Worm (Caenorhabditis elegans) whole organism, young adult: ENCODE data around the gene msp-78.

Experiments used
- C17E4.6 ChIP-seq: fragments of 200-800 bp; sonication (Bioruptor generic); IDR thresholded peaks from 2 replicates; pipeline ENCODE4 v1.3.6; 2022; ENCODE audit warnings: missing genetic modification reagents, missing genetic modification characterization, missing compliant biosample characterization
- D2030.7 ChIP-seq: fragments of 200-800 bp; sonication (Bioruptor generic); IDR thresholded peaks from 2 replicates; pipeline ENCODE4 v1.3.6; 2022; ENCODE audit warnings: missing genetic modification reagents, missing genetic modification characterization, missing compliant biosample characterization
- F57A8.1 ChIP-seq: fragments of 200-800 bp; sonication (Bioruptor generic); optimal IDR thresholded peaks from 2 replicates; lab custom pipeline; 2018; ENCODE audit warnings: mild to moderate bottlenecking, missing genetic modification characterization, moderate library complexity, missing compliant biosample characterization
- F57C9.4 ChIP-seq: sonication (generic microtip); optimal IDR thresholded peaks from 2 replicates; lab custom pipeline; 2017; ENCODE audit warnings: mild to moderate bottlenecking, missing genetic modification characterization, missing compliant biosample characterization
- K11D2.4 ChIP-seq: fragments of 200-800 bp; sonication (Bioruptor generic); IDR thresholded peaks from 2 replicates; pipeline ENCODE4 v1.3.6; 2022; ENCODE audit warnings: missing genetic modification reagents, missing genetic modification characterization, missing compliant biosample characterization
- Y53F4B.3 ChIP-seq: fragments of 200-800 bp; sonication (Bioruptor generic); IDR thresholded peaks from 2 replicates; pipeline ENCODE4 v1.3.6; 2022; ENCODE audit warnings: missing genetic modification reagents, missing genetic modification characterization, missing compliant biosample characterization
- Y53G8AR.9 ChIP-seq: fragments of 200-800 bp; sonication (Bioruptor generic); conservative IDR thresholded peaks from 2 replicates; pipeline ENCODE4 v1.3.6; 2022; ENCODE audit warnings: missing genetic modification reagents, missing genetic modification characterization, missing compliant biosample characterization
- attf-5 ChIP-seq: fragments of 200-800 bp; sonication (Bioruptor generic); optimal IDR thresholded peaks from 2 replicates; lab custom pipeline; 2018; ENCODE audit warnings: mild to moderate bottlenecking, missing genetic modification characterization, missing compliant biosample characterization
- bed-1 ChIP-seq: fragments of 200-800 bp; sonication (Bioruptor generic); IDR thresholded peaks from 2 replicates; pipeline ENCODE4 v1.3.6; 2022; ENCODE audit warnings: missing genetic modification reagents, missing genetic modification characterization, missing compliant biosample characterization
- ceh-40 ChIP-seq: fragments of 200-800 bp; sonication (Bioruptor generic); IDR thresholded peaks from 2 replicates; pipeline ENCODE4 v1.3.6; 2022; ENCODE audit warnings: missing genetic modification characterization, missing compliant biosample characterization
- dpl-1 ChIP-seq: fragments of 150-350 bp; optimal IDR thresholded peaks from 2 replicates; lab custom pipeline; 2014; ENCODE audit warnings: missing biosample characterization, missing genetic modification reagents, missing genetic modification characterization
- efl-1 ChIP-seq: fragments of 150-350 bp; optimal IDR thresholded peaks from 2 replicates; lab custom pipeline; 2014; ENCODE audit warnings: missing biosample characterization, missing genetic modification reagents, missing genetic modification characterization
- egl-44 ChIP-seq: fragments of 200-800 bp; sonication (Bioruptor generic); IDR thresholded peaks from 2 replicates; pipeline ENCODE4 v1.3.6; 2022; ENCODE audit warnings: missing genetic modification reagents, missing genetic modification characterization, missing compliant biosample characterization
- ets-4 ChIP-seq: fragments of 200-800 bp; sonication (Bioruptor generic); optimal IDR thresholded peaks from 2 replicates; lab custom pipeline; 2018; ENCODE audit warnings: mild to moderate bottlenecking, missing genetic modification characterization, missing compliant biosample characterization
- hmg-20 ChIP-seq: fragments of 200-800 bp; sonication (Bioruptor generic); IDR thresholded peaks from 2 replicates; pipeline ENCODE4 v1.3.6; 2022; ENCODE audit warnings: missing genetic modification reagents, missing genetic modification characterization, missing compliant biosample characterization
- lag-1 ChIP-seq: fragments of 200-800 bp; sonication (Bioruptor generic); IDR thresholded peaks from 2 replicates; pipeline ENCODE4 v1.3.6; 2022; ENCODE audit warnings: missing genetic modification reagents, missing genetic modification characterization, missing compliant biosample characterization
- lin-35 ChIP-seq, 3 experiments: fragments of 150-350 bp in 2 of 3; sonication (generic microtip) in 1 of 3; optimal IDR thresholded peaks; 2 replicates each; lab custom pipeline; 2014 to 2018; ENCODE audit warnings: missing biosample characterization in 3 of 3, missing genetic modification characterization in 3 of 3, missing genetic modification reagents in 3 of 3
- madf-10 ChIP-seq: sonication (generic microtip); optimal IDR thresholded peaks from 2 replicates; lab custom pipeline; 2016; ENCODE audit warnings: mild to moderate bottlenecking, missing genetic modification characterization, missing compliant biosample characterization
- madf-6 ChIP-seq: fragments of 200-800 bp; sonication (Bioruptor generic); IDR thresholded peaks from 2 replicates; pipeline ENCODE4 v1.3.6; 2022; ENCODE audit warnings: missing genetic modification reagents, missing genetic modification characterization, missing compliant biosample characterization
- mel-28 ChIP-seq: sonication (generic microtip); optimal IDR thresholded peaks from 2 replicates; lab custom pipeline; 2016; ENCODE audit warnings: borderline replicate concordance, mild to moderate bottlenecking, missing genetic modification characterization, missing compliant biosample characterization
- nfya-1 ChIP-seq: sonication (generic microtip); optimal IDR thresholded peaks from 2 replicates; lab custom pipeline; 2017; ENCODE audit warnings: antibody characterized with exemption, missing compliant biosample characterization, missing genetic modification characterization, borderline replicate concordance; ENCODE audit not compliant: insufficient read depth
- nfyb-1 ChIP-seq: fragments of 200-800 bp; sonication (Bioruptor generic); IDR thresholded peaks from 2 replicates; pipeline ENCODE4 v1.3.6; 2022; ENCODE audit warnings: missing genetic modification reagents, missing genetic modification characterization, missing compliant biosample characterization
- nhr-120 ChIP-seq: fragments of 200-800 bp; sonication (Bioruptor generic); IDR thresholded peaks from 2 replicates; pipeline ENCODE4 v1.3.6; 2022; ENCODE audit warnings: missing genetic modification characterization, missing compliant biosample characterization
- nhr-90 ChIP-seq: sonication (generic microtip); optimal IDR thresholded peaks from 2 replicates; lab custom pipeline; 2016; ENCODE audit warnings: missing genotype, mild to moderate bottlenecking, missing genetic modification characterization, missing compliant biosample characterization
- pbrm-1 ChIP-seq: fragments of 200-800 bp; sonication (Bioruptor generic); IDR thresholded peaks from 2 replicates; pipeline ENCODE4 v1.3.6; 2022; ENCODE audit warnings: missing genetic modification reagents, missing genetic modification characterization, missing compliant biosample characterization
- rcor-1 ChIP-seq: fragments of 200-800 bp; sonication (Bioruptor generic); IDR thresholded peaks from 2 replicates; pipeline ENCODE4 v1.3.6; 2022; ENCODE audit warnings: missing genetic modification reagents, missing genetic modification characterization, missing compliant biosample characterization
- rec-8 ChIP-seq, 2 experiments: sonication (generic microtip); optimal IDR thresholded peaks; 2 replicates each; lab custom pipeline; 2016; ENCODE audit warnings: mild to moderate bottlenecking in 2 of 2, missing genetic modification characterization in 2 of 2, missing genetic modification reagents in 2 of 2, missing genotype in 2 of 2, missing biosample characterization in 1 of 2, missing compliant biosample characterization in 1 of 2, moderate library complexity in 1 of 2
- snpc-1.1 ChIP-seq: sonication (generic microtip); optimal IDR thresholded peaks from 2 replicates; lab custom pipeline; 2017; ENCODE audit warnings: missing genetic modification characterization, mild to moderate bottlenecking, missing compliant biosample characterization, antibody characterized with exemption, moderate library complexity, missing genotype, missing genetic modification reagents; ENCODE audit not compliant: insufficient read depth
- snpc-4 ChIP-seq, 5 experiments: fragments of 150-350 bp in 1 of 5; sonication (generic microtip) in 4 of 5; optimal IDR thresholded peaks; 2 replicates each; lab custom pipeline; 2014 to 2018; ENCODE audit warnings: missing genetic modification characterization in 5 of 5, missing biosample characterization in 3 of 5, antibody characterized with exemption in 2 of 5, mild to moderate bottlenecking in 2 of 5, missing compliant biosample characterization in 2 of 5, missing genotype in 2 of 5, moderate library complexity in 2 of 5, missing genetic modification reagents in 1 of 5
- sptf-2 ChIP-seq: fragments of 200-800 bp; sonication (Bioruptor generic); optimal IDR thresholded peaks from 2 replicates; lab custom pipeline; 2018; ENCODE audit warnings: mild to moderate bottlenecking, missing genetic modification characterization, missing compliant biosample characterization
- tlf-1 ChIP-seq: fragments of 200-800 bp; sonication (Bioruptor generic); optimal IDR thresholded peaks from 2 replicates; lab custom pipeline; 2018; ENCODE audit warnings: mild to moderate bottlenecking, missing genetic modification characterization, missing compliant biosample characterization
- unc-130 ChIP-seq: sonication (generic microtip); optimal IDR thresholded peaks from 2 replicates; lab custom pipeline; 2016; ENCODE audit warnings: missing genetic modification reagents, missing genetic modification characterization, missing compliant biosample characterization
- xnd-1 ChIP-seq: sonication (generic microtip); optimal IDR thresholded peaks from 2 replicates; lab custom pipeline; 2016; ENCODE audit warnings: missing genotype, missing genetic modification reagents, missing genetic modification characterization, missing compliant biosample characterization
- zim-3 ChIP-seq: sonication (generic microtip); optimal IDR thresholded peaks from 2 replicates; lab custom pipeline; 2017; ENCODE audit warnings: mild to moderate bottlenecking, missing genetic modification characterization, moderate library complexity, missing compliant biosample characterization
- ztf-18 ChIP-seq: sonication (generic microtip); optimal IDR thresholded peaks from 2 replicates; lab custom pipeline; 2016; ENCODE audit warnings: missing genotype, mild to moderate bottlenecking, missing genetic modification characterization, missing compliant biosample characterization
- ztf-22 ChIP-seq: fragments of 200-800 bp; sonication (Bioruptor generic); optimal IDR thresholded peaks from 2 replicates; lab custom pipeline; 2018; ENCODE audit warnings: mild to moderate bottlenecking, missing genetic modification characterization, moderate library complexity, missing compliant biosample characterization
- ztf-25 ChIP-seq: fragments of 200-800 bp; sonication (Bioruptor generic); IDR thresholded peaks from 2 replicates; pipeline ENCODE4 v1.3.6; 2022; ENCODE audit warnings: missing genetic modification reagents, missing genetic modification characterization, missing compliant biosample characterization
- ztf-3 ChIP-seq: fragments of 200-800 bp; sonication (Bioruptor generic); optimal IDR thresholded peaks from 2 replicates; lab custom pipeline; 2018; ENCODE audit warnings: mild to moderate bottlenecking, missing genetic modification characterization, missing compliant biosample characterization

msp-78 gene

DNA sequence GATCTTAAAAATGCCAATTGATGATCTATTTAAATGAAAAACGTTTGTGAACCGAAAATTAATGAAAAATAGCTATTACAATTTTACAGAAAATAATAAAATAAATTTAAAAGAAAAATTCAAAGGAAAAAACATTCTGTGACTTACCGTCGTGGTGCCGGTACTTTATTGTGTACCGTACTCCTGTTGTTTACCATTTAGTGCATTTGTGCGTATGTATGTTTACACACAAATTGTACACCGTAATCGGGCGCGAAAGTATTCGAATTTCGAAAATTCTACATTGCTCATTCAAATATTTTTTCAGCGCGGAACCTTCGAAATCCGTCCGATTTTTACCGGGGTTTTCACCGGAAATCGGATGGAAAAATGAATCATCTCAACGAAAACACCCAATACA, 8.2 kb downstream of the msp-78 start, which contains the start of gene T13F2.6 (continued):
- TF ChIP-seq madf-10 (tag; lab: Kevin White, UChicago), result no peak
- peak; percentile 92 for TF ChIP-seq efl-1 (GFP tag; lab: Kevin White, UChicago)
- TF ChIP-seq xnd-1, result peak; percentile 76
- TF ChIP-seq nfya-1 (tag; lab: Kevin White, UChicago), result no peak
- peak; percentile 15; the same call in 1 of the 2 replicates for TF ChIP-seq C17E4.6 (GFP tag; lab: Robert Waterston, UW)
- peak; percentile 73 for TF ChIP-seq unc-130 (GFP tag; lab: Kevin White, UChicago)
- TF ChIP-seq D2030.7 (GFP tag; lab: Robert Waterston, UW), result peak; percentile 94
- no peak for TF ChIP-seq bed-1 (GFP tag; lab: Robert Waterston, UW)
- peak; percentile 97 for TF ChIP-seq madf-6 (GFP tag; lab: Robert Waterston, UW)
- no peak for TF ChIP-seq ztf-3 (GFP tag; lab: Kevin White, UChicago)
- TF ChIP-seq ztf-18 (tag; lab: Kevin White, UChicago), result no peak
- 0 out of 2 replicates have a peak, but pooled peaks have one; percentile 54 for TF ChIP-seq ztf-25
- peak in 1 of 3 experiments; percentile 51 for TF ChIP-seq lin-35 (GFP tag; optimal IDR thresholded peaks at IDR 0.05; lab: Kevin White, UChicago)
- TF ChIP-seq mel-28 (tag; lab: Kevin White, UChicago), result no peak
- no peak for TF ChIP-seq zim-3 (tag; lab: Kevin White, UChicago)
- TF ChIP-seq pbrm-1, result peak; percentile 79
- TF ChIP-seq nhr-90 (tag; lab: Kevin White, UChicago), result no peak
- TF ChIP-seq snpc-4 (GFP tag; optimal IDR thresholded peaks at IDR 0.05; lab: Kevin White, UChicago), result peak; percentile 74
- TF ChIP-seq snpc-4 (tag; optimal IDR thresholded peaks at IDR 0.05; lab: Kevin White, UChicago), result peak; percentile 9 to 83 (median 62)
- no peak for TF ChIP-seq hmg-20
- peak; percentile 83 for TF ChIP-seq tlf-1 (GFP tag; lab: Kevin White, UChicago)
- no peak for TF ChIP-seq ztf-22 (GFP tag; lab: Kevin White, UChicago)
- TF ChIP-seq dpl-1 (GFP tag; lab: Kevin White, UChicago), result peak; percentile 79
- no peak for TF ChIP-seq sptf-2 (GFP tag; lab: Kevin White, UChicago)
- peak; percentile 57 for TF ChIP-seq snpc-1.1 (tag; lab: Kevin White, UChicago)

DNA sequence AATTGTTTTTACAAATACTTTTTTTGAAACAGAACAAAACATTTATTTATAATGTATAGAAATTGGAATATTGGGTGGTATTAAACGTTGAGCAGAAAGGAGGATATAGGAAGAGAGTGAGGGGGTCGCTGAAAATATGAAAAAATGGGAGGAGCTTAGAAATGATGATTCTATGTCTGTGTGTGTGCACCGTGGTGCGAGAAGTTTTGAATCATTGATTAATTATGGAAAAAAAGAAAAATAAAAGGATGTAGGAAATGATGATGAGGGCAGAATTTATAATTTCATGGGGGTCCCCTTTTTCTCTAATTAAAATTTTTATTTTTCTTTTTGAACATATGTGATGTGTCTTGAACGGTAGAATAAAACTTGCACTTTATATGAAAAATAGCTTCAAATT, 14.8 kb downstream of the msp-78 start, which contains the start of gene sre-4:
Gene sre-4, minus strand, starts transcription at position 101 of the 400 bp plus-strand sequence.
- TF ChIP-seq F57A8.1 (GFP tag; lab: Kevin White, UChicago) (no peak), ceh-40 (GFP tag; lab: Robert Waterston, UW) (no peak), pbrm-1 (no peak), nfyb-1 (GFP tag; lab: Robert Waterston, UW) (no peak), attf-5 (no peak), Y53F4B.3 (no peak), ets-4 (GFP tag; lab: Kevin White, UChicago) (no peak), rcor-1 (GFP tag; lab: Robert Waterston, UW) (no peak), Y53G8AR.9 (GFP tag; lab: Robert Waterston, UW) (no peak), K11D2.4 (GFP tag; lab: Robert Waterston, UW) (no peak), nfya-1 (tag; lab: Kevin White, UChicago) (no peak), egl-44 (GFP tag; lab: Robert Waterston, UW) (no peak), rec-8 (tag; optimal IDR thresholded peaks at IDR 0.05; lab: Kevin White, UChicago) (no peak), lag-1 (no peak), snpc-1.1 (tag; lab: Kevin White, UChicago) (no peak), F57C9.4 (tag; lab: Kevin White, UChicago) (no peak), nhr-120 (GFP tag; lab: Robert Waterston, UW) (no peak)
